Fruit fly (Drosophila melanogaster) Kc167 (cell line): Measurements from ENCODE around the gene CG11975.

Experiments
- Myc ChIP-seq: fragments of >200 bp; optimal IDR thresholded peaks from 2 replicates; lab custom pipeline; 2017; ENCODE audit warnings: missing external identifiers
- h ChIP-seq: fragments of >200 bp; optimal IDR thresholded peaks from 3 replicates; lab custom pipeline; 2018; ENCODE audit warnings: missing external identifiers
- psq ChIP-seq: fragments of >200 bp; optimal IDR thresholded peaks from 2 replicates; lab custom pipeline; 2017; ENCODE audit warnings: missing external identifiers
- ttk ChIP-seq: sonication (Bioruptor generic); optimal IDR thresholded peaks from 2 replicates; lab custom pipeline; 2017; ENCODE audit warnings: missing external identifiers

- TF ChIP-seq Myc (lab: Kevin White, UChicago) (no peak), h (no peak), ttk (lab: Kevin White, UChicago) (no peak), psq (no peak)
Observed at dm6 chr3R:9014859-9015466, 21.9 kb downstream of the CG11975 start, which contains the start of the genes Kcmf1, Sf3b5 and CG11986.
